Worm (Caenorhabditis elegans): Measurements from ENCODE around the gene EEED8.18.

Gene EEED8.18

ce11 chrII:5387217-5387616 lies 25.2 kb downstream of the EEED8.18 start, which contains the start of gene ccpp-6:
Gene ccpp-6, minus strand, starts transcription at chrII:5387317.
- TF ChIP-seq ttx-3 (tag; optimal IDR thresholded peaks at IDR 0.05) (no peak), ceh-30 (tag; optimal IDR thresholded peaks at IDR 0.05) (no peak), sox-2 (GFP tag; IDR thresholded peaks at IDR 0.05) (no peak), nhr-11 (tag; optimal IDR thresholded peaks at IDR 0.05) (no peak), ztf-16 (tag; optimal IDR thresholded peaks at IDR 0.05) (no peak), fkh-6 (tag; optimal IDR thresholded peaks at IDR 0.05) (no peak), ceh-19 (GFP tag; optimal IDR thresholded peaks at IDR 0.05) (no peak), nfya-1 (tag; optimal IDR thresholded peaks at IDR 0.05) (no peak), sdc-2 (tag; optimal IDR thresholded peaks at IDR 0.05) (no peak), unc-55 (GFP tag; optimal IDR thresholded peaks at IDR 0.05) (no peak), pag-3 (tag; optimal IDR thresholded peaks at IDR 0.05; ENCODE audit: borderline replicate concordance) (no peak), tbx-7 (tag; optimal IDR thresholded peaks at IDR 0.05) (no peak), ceh-18 (tag; optimal IDR thresholded peaks at IDR 0.05) (no peak), T23F11.4 (GFP tag; optimal IDR thresholded peaks at IDR 0.05) (no peak), npax-4 (tag; optimal IDR thresholded peaks at IDR 0.05) (no peak)

- TF ChIP-seq pax-1 (tag; optimal IDR thresholded peaks at IDR 0.05) (no peak), ama-1 (optimal IDR thresholded peaks at IDR 0.05) (no peak), che-1 (tag; optimal IDR thresholded peaks at IDR 0.05) (no peak), rnt-1 (tag; optimal IDR thresholded peaks at IDR 0.05) (no peak), ceh-31 (tag; optimal IDR thresholded peaks at IDR 0.05) (no peak), ceh-14 (tag; optimal IDR thresholded peaks at IDR 0.05) (no peak), pha-4 (tag; optimal IDR thresholded peaks at IDR 0.05) (no peak), pat-9 (tag; optimal IDR thresholded peaks at IDR 0.05) (no peak)
Observed at ce11 chrII:5384282-5384681, 28.1 kb downstream of the EEED8.18 start.

ce11 chrII:5379614-5380077 lies 32.8 kb downstream of the EEED8.18 start, which contains the start of gene pkc-3:
Gene pkc-3, plus strand, starts transcription at chrII:5380027.
- no peak for TF ChIP-seq ceh-48 (tag; optimal IDR thresholded peaks at IDR 0.05)
- TF ChIP-seq lim-6 (tag; optimal IDR thresholded peaks at IDR 0.05): no peak
- no peak for TF ChIP-seq fax-1 (tag; optimal IDR thresholded peaks at IDR 0.05)
- no peak for TF ChIP-seq ztf-16 (tag; optimal IDR thresholded peaks at IDR 0.05)
- TF ChIP-seq dmd-4 (tag; optimal IDR thresholded peaks at IDR 0.05; ENCODE audit: borderline replicate concordance): no peak
- TF ChIP-seq ceh-19 (GFP tag; optimal IDR thresholded peaks at IDR 0.05): no peak
- TF ChIP-seq sox-4 (tag; optimal IDR thresholded peaks at IDR 0.05): no peak
- no peak for TF ChIP-seq pha-4 (tag; optimal IDR thresholded peaks at IDR 0.05)
- TF ChIP-seq ceh-2 (tag; optimal IDR thresholded peaks at IDR 0.05): peak; percentile 9
- peak; percentile 4 for TF ChIP-seq dve-1 (tag; optimal IDR thresholded peaks at IDR 0.05)
- no peak for TF ChIP-seq ets-4 (tag; optimal IDR thresholded peaks at IDR 0.05)
- TF ChIP-seq C08G9.2 (tag; optimal IDR thresholded peaks at IDR 0.05): no peak
- no peak for TF ChIP-seq hlh-6 (tag; optimal IDR thresholded peaks at IDR 0.05)
- TF ChIP-seq unc-86 (tag; optimal IDR thresholded peaks at IDR 0.05): no peak
- TF ChIP-seq elt-4 (tag; optimal IDR thresholded peaks at IDR 0.05): no peak
- no peak for TF ChIP-seq ceh-30 (tag; optimal IDR thresholded peaks at IDR 0.05)
- TF ChIP-seq pha-2 (tag; optimal IDR thresholded peaks at IDR 0.05): no peak
- TF ChIP-seq zip-5 (tag; optimal IDR thresholded peaks at IDR 0.05): no peak
- no peak for TF ChIP-seq lin-11 (tag; optimal IDR thresholded peaks at IDR 0.05)
- no peak for TF ChIP-seq unc-42 (tag; optimal IDR thresholded peaks at IDR 0.05)
- TF ChIP-seq hlh-30 (tag; optimal IDR thresholded peaks at IDR 0.05; ENCODE audit: insufficient read depth): peak; percentile 2
- TF ChIP-seq fkh-10 (GFP tag; optimal IDR thresholded peaks at IDR 0.05): no peak
- no peak for TF ChIP-seq pqm-1 (tag; optimal IDR thresholded peaks at IDR 0.05)
- TF ChIP-seq ceh-18 (tag; optimal IDR thresholded peaks at IDR 0.05): no peak
- no peak for TF ChIP-seq mec-3 (tag; optimal IDR thresholded peaks at IDR 0.05; ENCODE audit: borderline replicate concordance)
- peak; percentile 26 for TF ChIP-seq pax-1 (tag; optimal IDR thresholded peaks at IDR 0.05)
- no peak for TF ChIP-seq F13H6.1 (tag; optimal IDR thresholded peaks at IDR 0.05)
- TF ChIP-seq npax-4 (tag; optimal IDR thresholded peaks at IDR 0.05): no peak
- no peak for TF ChIP-seq ceh-24 (tag; optimal IDR thresholded peaks at IDR 0.05)
- no peak for TF ChIP-seq pat-9 (tag; optimal IDR thresholded peaks at IDR 0.05)
- TF ChIP-seq tbx-7 (tag; optimal IDR thresholded peaks at IDR 0.05): no peak
- TF ChIP-seq T23F11.4 (GFP tag; optimal IDR thresholded peaks at IDR 0.05): peak; percentile 26
- TF ChIP-seq elt-2 (tag; optimal IDR thresholded peaks at IDR 0.05): peak; percentile 74
- no peak for TF ChIP-seq sdc-2 (tag; optimal IDR thresholded peaks at IDR 0.05)
- TF ChIP-seq ceh-34 (tag; optimal IDR thresholded peaks at IDR 0.05): no peak
- TF ChIP-seq tbx-2 (tag; optimal IDR thresholded peaks at IDR 0.05): peak; percentile 14
- no peak for TF ChIP-seq ceh-14 (tag; optimal IDR thresholded peaks at IDR 0.05)
- no peak for TF ChIP-seq madf-2 (tag; optimal IDR thresholded peaks at IDR 0.05)
- TF ChIP-seq ttx-3 (tag; optimal IDR thresholded peaks at IDR 0.05): no peak
